Comparison of ENCODE assay signal across 1 worm cellular context in the genomic region with DNA sequence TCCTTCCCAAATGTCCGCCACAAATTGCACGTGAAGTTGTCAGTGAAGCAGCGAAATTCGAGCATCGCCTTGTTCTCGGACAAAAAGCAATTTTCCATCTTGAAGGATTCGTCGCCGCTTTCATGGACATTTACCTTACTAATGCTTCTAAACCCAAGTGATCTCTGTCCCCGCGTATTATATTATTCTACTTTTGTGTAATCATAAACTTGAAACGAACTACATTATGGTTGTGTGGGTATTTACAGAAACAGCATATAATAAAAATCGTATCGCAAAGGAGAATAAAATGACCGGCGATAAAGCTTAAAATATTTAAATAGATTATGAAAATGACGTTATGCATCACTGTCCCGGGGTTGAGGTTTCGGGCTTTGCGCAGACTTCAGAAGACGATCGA.
TF ChIP-seq lines count a peak whose summit lies in the region.

No protein-coding gene starts in this region.

TF ChIP-seq in whole organism, young adult, 124 proteins besides CTCF, POLR2A, EP300 and RAD21 (continued from another document):
- no peak for TF ChIP-seq mel-28 (tag; optimal IDR thresholded peaks at IDR 0.05; lab: Kevin White, UChicago; ENCODE audit: borderline replicate concordance)
- TF ChIP-seq attf-3 (GFP tag; conservative IDR thresholded peaks at IDR 0.05; lab: Robert Waterston, UW): peak; percentile 35; the same call in 1 of the 2 replicates
- TF ChIP-seq hlh-26 (GFP tag; conservative IDR thresholded peaks at IDR 0.05; lab: Robert Waterston, UW): no peak
- no peak for TF ChIP-seq zfh-2 (GFP tag; conservative IDR thresholded peaks at IDR 0.05; lab: Robert Waterston, UW)
- peak; percentile 86 for TF ChIP-seq F49E8.2 (tag; optimal IDR thresholded peaks at IDR 0.05; lab: Kevin White, UChicago; ENCODE audit: insufficient read depth)
